Fruit fly (Drosophila melanogaster): ENCODE data around the gene Met75Ca.

Met75Ca gene

dm6 chr3L:18460987-18461403, 11.2 kb downstream of the Met75Ca start, which contains the start of gene CG32196 (continued):
- TF ChIP-seq CG1603 (tag; optimal IDR thresholded peaks at IDR 0.05) = peak; percentile 41
- peak; percentile 88 for TF ChIP-seq CG9932 (GFP tag; IDR thresholded peaks at IDR 0.05)
- peak; percentile 62; the same call in 1 of the 2 replicates for TF ChIP-seq gt (GFP tag; IDR thresholded peaks at IDR 0.05)
- TF ChIP-seq CoRest (tag; optimal IDR thresholded peaks at IDR 0.05) = peak; percentile 95
- TF ChIP-seq CG15479 (GFP tag; optimal IDR thresholded peaks at IDR 0.05) = no peak
- peak; percentile 49; the same call in 1 of the 2 replicates for TF ChIP-seq Poxn (GFP tag; IDR thresholded peaks at IDR 0.05)
- TF ChIP-seq CG32772 (GFP tag; IDR thresholded peaks at IDR 0.05) = peak; percentile 74
- peak; percentile 81 for TF ChIP-seq CG15601 (tag; optimal IDR thresholded peaks at IDR 0.05)
- no peak for TF ChIP-seq Hr39 (optimal IDR thresholded peaks at IDR 0.05)
- TF ChIP-seq CG11456 (GFP tag; IDR thresholded peaks at IDR 0.05) = peak; percentile 79; the same call in 1 of the 3 replicates
- TF ChIP-seq CG6689 (GFP tag; IDR thresholded peaks at IDR 0.05) = peak; percentile 88
- no peak for TF ChIP-seq Tbp (GFP tag; optimal IDR thresholded peaks at IDR 0.05)
- TF ChIP-seq nmo (GFP tag; optimal IDR thresholded peaks at IDR 0.05) = peak; percentile 95
- TF ChIP-seq CG3065 (GFP tag; optimal IDR thresholded peaks at IDR 0.05) = peak; percentile 3
- TF ChIP-seq CG13424 (tag; optimal IDR thresholded peaks at IDR 0.05) = peak; percentile 91
- peak; percentile 87 for TF ChIP-seq CG9817 (tag; optimal IDR thresholded peaks at IDR 0.05)
- peak; percentile 68 for TF ChIP-seq CG10543 (GFP tag; optimal IDR thresholded peaks at IDR 0.05)
- TF ChIP-seq Hmr (GFP tag; optimal IDR thresholded peaks at IDR 0.05) = peak; percentile 88
- no peak; the same call in 1 of the 3 replicates for TF ChIP-seq zfh1 (GFP tag; IDR thresholded peaks at IDR 0.05)
- peak; percentile 6 for TF ChIP-seq Myb (GFP tag; optimal IDR thresholded peaks at IDR 0.05)
- TF ChIP-seq ERR (GFP tag; optimal IDR thresholded peaks at IDR 0.05) = no peak
- peak; percentile 77 for TF ChIP-seq CG17568 (GFP tag; optimal IDR thresholded peaks at IDR 0.05)
- TF ChIP-seq Sry-β (GFP tag; optimal IDR thresholded peaks at IDR 0.05) = peak; percentile 35
- no peak; the same call in 2 of the 3 replicates for TF ChIP-seq Optix (GFP tag; IDR thresholded peaks at IDR 0.05)
- peak; percentile 83 for TF ChIP-seq CG3847 (GFP tag; IDR thresholded peaks at IDR 0.05)
- no peak for TF ChIP-seq Sin3A (optimal IDR thresholded peaks at IDR 0.05)
- no peak for TF ChIP-seq her (GFP tag; optimal IDR thresholded peaks at IDR 0.05)
- no peak for TF ChIP-seq Lpt (GFP tag; optimal IDR thresholded peaks at IDR 0.05)
- peak; percentile 94 for TF ChIP-seq CG17361 (GFP tag; IDR thresholded peaks at IDR 0.05)
- TF ChIP-seq hth (optimal IDR thresholded peaks at IDR 0.05) = no peak
- TF ChIP-seq Nf-YB (GFP tag; optimal IDR thresholded peaks at IDR 0.05) = peak; percentile 75
- peak; percentile 68; the same call in 1 of the 2 replicates for TF ChIP-seq ara (GFP tag; IDR thresholded peaks at IDR 0.05)
- peak; percentile 77 for TF ChIP-seq ind (GFP tag; optimal IDR thresholded peaks at IDR 0.05)
- no peak for TF ChIP-seq vnd (GFP tag; IDR thresholded peaks at IDR 0.05; ENCODE audit: partially characterized antibody)
- TF ChIP-seq Oli (tag; optimal IDR thresholded peaks at IDR 0.05) = peak; percentile 88
- peak in 1 of 2 experiments; percentile 27 for TF ChIP-seq chif (GFP tag; optimal IDR thresholded peaks at IDR 0.05)
- peak; percentile 84 for TF ChIP-seq CG10209 (GFP tag; optimal IDR thresholded peaks at IDR 0.05)
- peak; percentile 81 for TF ChIP-seq CG32767 (GFP tag; IDR thresholded peaks at IDR 0.05)
- TF ChIP-seq da (GFP tag; optimal IDR thresholded peaks at IDR 0.05) = no peak
- peak; percentile 48 for TF ChIP-seq CG15514 (GFP tag; optimal IDR thresholded peaks at IDR 0.05)
- TF ChIP-seq Neu2 (GFP tag; optimal IDR thresholded peaks at IDR 0.05; ENCODE audit: borderline replicate concordance) = no peak
- peak; percentile 4 for TF ChIP-seq Bteb2 (GFP tag; optimal IDR thresholded peaks at IDR 0.05)
- peak; percentile 76 for TF ChIP-seq salm (tag; optimal IDR thresholded peaks at IDR 0.05)
- peak; percentile 75 for TF ChIP-seq Aef1 (GFP tag; IDR thresholded peaks at IDR 0.05)
- TF ChIP-seq Hr3 (GFP tag; optimal IDR thresholded peaks at IDR 0.05) = peak; percentile 82
- TF ChIP-seq CG4424 (GFP tag; optimal IDR thresholded peaks at IDR 0.05) = peak; percentile 72
- TF ChIP-seq Atf-2 (GFP tag; optimal IDR thresholded peaks at IDR 0.05) = no peak
- peak; percentile 13 for TF ChIP-seq stwl (tag; optimal IDR thresholded peaks at IDR 0.05)
- TF ChIP-seq D19B (GFP tag; optimal IDR thresholded peaks at IDR 0.05) = peak; percentile 58
- TF ChIP-seq pan (optimal IDR thresholded peaks at IDR 0.05) = no peak
- peak in 1 of 2 experiments; percentile 85 for TF ChIP-seq pan (GFP tag; optimal IDR thresholded peaks at IDR 0.05 in 1 of 2, IDR thresholded peaks at IDR 0.05 in 1 of 2)
- no peak; the same call in 1 of the 2 replicates for TF ChIP-seq HLH3B (GFP tag; IDR thresholded peaks at IDR 0.05)
